Worm (Caenorhabditis elegans) whole organism, L1 larva: ENCODE data around the gene rpl-10.

Experiments used
- C04F5.9 ChIP-seq: sonication (generic microtip); optimal IDR thresholded peaks from 2 replicates; lab custom pipeline; 2016; ENCODE audit warnings: missing genetic modification characterization, missing compliant biosample characterization
- C34B4.2 ChIP-seq: sonication (generic microtip); optimal IDR thresholded peaks from 2 replicates; lab custom pipeline; 2017; ENCODE audit warnings: mild to moderate bottlenecking, missing genetic modification characterization, missing compliant biosample characterization
- F16B12.6 ChIP-seq: fragments of 150-350 bp; optimal IDR thresholded peaks from 2 replicates; lab custom pipeline; 2014; ENCODE audit warnings: missing biosample characterization, missing genetic modification characterization
- Y116A8C.19 ChIP-seq: sonication (generic microtip); optimal IDR thresholded peaks from 2 replicates; lab custom pipeline; 2016; ENCODE audit warnings: missing compliant biosample characterization, missing genetic modification characterization, borderline replicate concordance
- aly-2 ChIP-seq: fragments of 150-350 bp; optimal IDR thresholded peaks from 2 replicates; lab custom pipeline; 2014; ENCODE audit warnings: missing biosample characterization, missing genetic modification characterization
- ama-1 ChIP-seq: fragments of 150-350 bp; optimal IDR thresholded peaks from 2 replicates; lab custom pipeline; 2014
- blmp-1 ChIP-seq: fragments of 150-350 bp; optimal IDR thresholded peaks from 2 replicates; lab custom pipeline; 2014; ENCODE audit warnings: missing biosample characterization, missing genetic modification characterization
- ceh-63 ChIP-seq: fragments of 200-800 bp; sonication (Bioruptor generic); optimal IDR thresholded peaks from 2 replicates; lab custom pipeline; 2018; ENCODE audit warnings: mild to moderate bottlenecking, missing genetic modification characterization, missing compliant biosample characterization
- ceh-82 ChIP-seq, 3 experiments: fragments of 150-350 bp in 1 of 3; sonication (generic microtip) in 2 of 3; optimal IDR thresholded peaks; 2 replicates each; lab custom pipeline; 2014 to 2017; ENCODE audit warnings: missing biosample characterization in 3 of 3, missing genetic modification characterization in 3 of 3
- ceh-88 ChIP-seq: fragments of 200-800 bp; sonication (Bioruptor generic); IDR thresholded peaks from 2 replicates; pipeline ENCODE4 v1.3.6; 2022; ENCODE audit warnings: missing genetic modification characterization, missing compliant biosample characterization
- ceh-90 ChIP-seq: sonication (generic microtip); optimal IDR thresholded peaks from 2 replicates; lab custom pipeline; 2016; ENCODE audit warnings: missing genetic modification characterization, missing compliant biosample characterization
- ces-1 ChIP-seq: fragments of 150-350 bp; optimal IDR thresholded peaks from 2 replicates; lab custom pipeline; 2014; ENCODE audit warnings: missing biosample characterization, missing genetic modification reagents, missing genetic modification characterization
- dpl-1 ChIP-seq, 3 experiments: fragments of 150-350 bp in 2 of 3; sonication (generic microtip) in 1 of 3; optimal IDR thresholded peaks; 2 replicates each; lab custom pipeline; 2014 to 2017; ENCODE audit warnings: missing biosample characterization in 3 of 3, missing genetic modification characterization in 3 of 3, missing genetic modification reagents in 3 of 3
- efl-1 ChIP-seq, 4 experiments: fragments of 150-350 bp; optimal IDR thresholded peaks in 3 of 4; peaks in 1 of 4; 1 replicate in 1 of 4; 2 replicates in 3 of 4; lab custom pipeline; 2014; ENCODE audit warnings: missing biosample characterization in 2 of 4, missing genetic modification characterization in 2 of 4, missing genetic modification reagents in 2 of 4
- efl-3 ChIP-seq: fragments of 200-800 bp; sonication (Bioruptor generic); optimal IDR thresholded peaks from 2 replicates; lab custom pipeline; 2018; ENCODE audit warnings: mild to moderate bottlenecking, missing genetic modification characterization, missing compliant biosample characterization
- egl-13 ChIP-seq: sonication (generic microtip); optimal IDR thresholded peaks from 2 replicates; lab custom pipeline; 2016; ENCODE audit warnings: missing genotype, missing genetic modification reagents, missing genetic modification characterization, missing compliant biosample characterization
- elt-2 ChIP-seq: sonication (generic microtip); optimal IDR thresholded peaks from 2 replicates; lab custom pipeline; 2016; ENCODE audit warnings: missing genetic modification characterization, mild to moderate bottlenecking, inconsistent platforms, missing compliant biosample characterization, missing genetic modification reagents
- fkh-10 ChIP-seq: sonication (generic microtip); optimal IDR thresholded peaks from 2 replicates; lab custom pipeline; 2017; ENCODE audit warnings: missing biosample characterization, missing genetic modification reagents, missing genetic modification characterization
- fkh-4 ChIP-seq: sonication (generic microtip); optimal IDR thresholded peaks from 2 replicates; lab custom pipeline; 2016; ENCODE audit warnings: missing compliant biosample characterization, missing genetic modification characterization, borderline replicate concordance
- fkh-8 ChIP-seq: sonication (generic microtip); optimal IDR thresholded peaks from 2 replicates; lab custom pipeline; 2016; ENCODE audit warnings: mild to moderate bottlenecking, missing genetic modification characterization, missing compliant biosample characterization
- fos-1 ChIP-seq: fragments of 150-350 bp; optimal IDR thresholded peaks from 2 replicates; lab custom pipeline; 2014; ENCODE audit warnings: missing biosample characterization, missing genetic modification characterization
- grh-1 ChIP-seq: fragments of 200-800 bp; sonication (Bioruptor generic); IDR thresholded peaks from 2 replicates; pipeline ENCODE4 v1.3.6; 2022; ENCODE audit warnings: missing genetic modification reagents, missing genetic modification characterization, missing compliant biosample characterization
- hlh-4 ChIP-seq: sonication (generic microtip); optimal IDR thresholded peaks from 2 replicates; lab custom pipeline; 2016; ENCODE audit warnings: mild to moderate bottlenecking, missing genetic modification characterization, missing compliant biosample characterization
- irx-1 ChIP-seq: sonication (generic microtip); optimal IDR thresholded peaks from 2 replicates; lab custom pipeline; 2016; ENCODE audit warnings: missing genetic modification characterization, missing compliant biosample characterization
- jun-1 ChIP-seq: fragments of 150-350 bp; optimal IDR thresholded peaks from 2 replicates; lab custom pipeline; 2014; ENCODE audit warnings: missing biosample characterization, missing genetic modification reagents, missing genetic modification characterization
- lin-13 ChIP-seq: fragments of 150-350 bp; optimal IDR thresholded peaks from 2 replicates; lab custom pipeline; 2014; ENCODE audit warnings: missing biosample characterization, missing genetic modification reagents, missing genetic modification characterization
- lin-35 ChIP-seq, 2 experiments: fragments of 150-350 bp; optimal IDR thresholded peaks; 2 replicates each; lab custom pipeline; 2014; ENCODE audit warnings: missing biosample characterization in 2 of 2, missing genetic modification characterization in 2 of 2, missing genetic modification reagents in 2 of 2
- lin-39 ChIP-seq: fragments of 150-350 bp; optimal IDR thresholded peaks from 2 replicates; lab custom pipeline; 2014; ENCODE audit warnings: missing biosample characterization, missing genetic modification reagents, missing genetic modification characterization
- lsy-2 ChIP-seq, 2 experiments: fragments of 150-350 bp; optimal IDR thresholded peaks; 2 replicates each; lab custom pipeline; 2014; ENCODE audit warnings: missing biosample characterization in 2 of 2, missing genetic modification characterization in 2 of 2
- mab-9 ChIP-seq: fragments of 200-800 bp; sonication (Bioruptor generic); IDR thresholded peaks from 2 replicates; pipeline ENCODE4 v1.3.6; 2022; ENCODE audit warnings: missing genetic modification reagents, missing genetic modification characterization, missing compliant biosample characterization
- nhr-11 ChIP-seq: fragments of 150-350 bp; optimal IDR thresholded peaks from 2 replicates; lab custom pipeline; 2014; ENCODE audit warnings: missing biosample characterization, missing genetic modification characterization
- nhr-12 ChIP-seq: sonication (generic microtip); optimal IDR thresholded peaks from 2 replicates; lab custom pipeline; 2017; ENCODE audit warnings: missing biosample characterization, missing genetic modification characterization
- nhr-19 ChIP-seq: fragments of 200-800 bp; sonication (Bioruptor generic); conservative IDR thresholded peaks from 2 replicates; pipeline ENCODE4 v1.3.6; 2022; ENCODE audit warnings: missing genetic modification characterization, missing compliant biosample characterization
- nhr-20 ChIP-seq: sonication (generic microtip); optimal IDR thresholded peaks from 2 replicates; lab custom pipeline; 2016; ENCODE audit warnings: mild to moderate bottlenecking, missing genetic modification characterization, missing compliant biosample characterization
- nhr-237 ChIP-seq: fragments of 150-350 bp; optimal IDR thresholded peaks from 2 replicates; lab custom pipeline; 2014; ENCODE audit warnings: missing biosample characterization, missing genetic modification characterization
- nhr-28 ChIP-seq: fragments of 150-350 bp; optimal IDR thresholded peaks from 2 replicates; lab custom pipeline; 2014; ENCODE audit warnings: missing biosample characterization, missing genetic modification characterization
- nhr-47 ChIP-seq: sonication (generic microtip); optimal IDR thresholded peaks from 2 replicates; lab custom pipeline; 2016; ENCODE audit warnings: mild to moderate bottlenecking, missing genetic modification characterization, moderate library complexity, missing compliant biosample characterization
- nhr-71 ChIP-seq: sonication (generic microtip); optimal IDR thresholded peaks from 2 replicates; lab custom pipeline; 2016; ENCODE audit warnings: mild to moderate bottlenecking, missing genetic modification characterization, moderate library complexity, missing compliant biosample characterization
- nhr-84 ChIP-seq: sonication (generic microtip); optimal IDR thresholded peaks from 2 replicates; lab custom pipeline; 2017; ENCODE audit warnings: missing biosample characterization, missing genetic modification characterization
- nhr-85 ChIP-seq: sonication (generic microtip); peaks from one replicate; lab custom pipeline; 2016; ENCODE audit warnings: missing genetic modification characterization, inconsistent platforms, missing compliant biosample characterization
- nhr-90 ChIP-seq: sonication (generic microtip); optimal IDR thresholded peaks from 2 replicates; lab custom pipeline; 2016; ENCODE audit warnings: mild to moderate bottlenecking, missing genetic modification characterization, missing compliant biosample characterization; ENCODE audit not compliant: poor library complexity
- pax-3 ChIP-seq: fragments of 200-800 bp; sonication (Bioruptor generic); optimal IDR thresholded peaks from 2 replicates; lab custom pipeline; 2018; ENCODE audit warnings: mild to moderate bottlenecking, missing genetic modification characterization, moderate library complexity, missing compliant biosample characterization
- pqm-1 ChIP-seq: sonication (generic microtip); optimal IDR thresholded peaks from 3 replicates; lab custom pipeline; 2017; ENCODE audit warnings: missing biosample characterization, missing genetic modification characterization
- rnt-1 ChIP-seq: sonication (generic microtip); optimal IDR thresholded peaks from 2 replicates; lab custom pipeline; 2016; ENCODE audit warnings: mild to moderate bottlenecking, missing genetic modification characterization, moderate library complexity, missing compliant biosample characterization
- sox-4 ChIP-seq: sonication (generic microtip); optimal IDR thresholded peaks from 2 replicates; lab custom pipeline; 2016; ENCODE audit warnings: missing genetic modification characterization, missing compliant biosample characterization
- swsn-7 ChIP-seq: sonication (generic microtip); optimal IDR thresholded peaks from 2 replicates; lab custom pipeline; 2016; ENCODE audit warnings: missing genetic modification characterization, missing compliant biosample characterization
- tlp-1 ChIP-seq: fragments of 150-350 bp; optimal IDR thresholded peaks from 2 replicates; lab custom pipeline; 2014; ENCODE audit warnings: missing biosample characterization, missing genetic modification characterization
- unc-98 ChIP-seq: fragments of 200-800 bp; sonication (Bioruptor generic); IDR thresholded peaks from 2 replicates; pipeline ENCODE4 v1.3.6; 2022; ENCODE audit warnings: missing genetic modification characterization, missing compliant biosample characterization
- zag-1 ChIP-seq: fragments of 150-350 bp; optimal IDR thresholded peaks from 2 replicates; lab custom pipeline; 2014; ENCODE audit warnings: missing biosample characterization, missing genetic modification characterization
- ztf-11 ChIP-seq, 2 experiments: sonication (generic microtip); optimal IDR thresholded peaks; 2 replicates each; lab custom pipeline; 2016 to 2017; ENCODE audit warnings: missing genetic modification characterization in 2 of 2, missing biosample characterization in 1 of 2, missing compliant biosample characterization in 1 of 2

rpl-10 gene

ce11 chrII:8127290-8127689, 16.4 kb upstream of the rpl-10 start (continued):
- TF ChIP-seq ztf-11 (tag; optimal IDR thresholded peaks at IDR 0.05; lab: Kevin White, UChicago) (no peak), blmp-1 (tag; lab: Kevin White, UChicago) (no peak), hlh-4 (no peak), nhr-28 (no peak), nhr-237 (tag; lab: Kevin White, UChicago) (no peak), irx-1 (tag; lab: Kevin White, UChicago) (no peak), efl-3 (no peak), tlp-1 (tag; lab: Kevin White, UChicago) (no peak), lin-35 (GFP tag; optimal IDR thresholded peaks at IDR 0.05; lab: Kevin White, UChicago) (peak in 1 of 2 experiments; percentile 36), pqm-1 (peak; percentile 31), ceh-63 (no peak), mab-9 (no peak), lin-39 (tag; lab: Kevin White, UChicago) (no peak), ceh-82 (tag; optimal IDR thresholded peaks at IDR 0.05; lab: Kevin White, UChicago) (no peak), lin-13 (GFP tag; lab: Kevin White, UChicago) (no peak), C04F5.9 (tag; lab: Kevin White, UChicago) (no peak), rnt-1 (tag; lab: Kevin White, UChicago) (no peak), nhr-85 (tag; lab: Kevin White, UChicago) (peak; percentile 17), aly-2 (tag; lab: Kevin White, UChicago) (no peak), nhr-71 (tag; lab: Kevin White, UChicago) (no peak), nhr-19 (no peak), dpl-1 (GFP tag; optimal IDR thresholded peaks at IDR 0.05; lab: Kevin White, UChicago) (no peak), nhr-20 (tag; lab: Kevin White, UChicago) (no peak), nhr-84 (no peak), ceh-90 (tag; lab: Kevin White, UChicago) (no peak)

ce11 chrII:8127794-8128193, 15.9 kb upstream of the rpl-10 start:
- no peak for TF ChIP-seq Y116A8C.19 (tag; lab: Kevin White, UChicago)
- no peak for TF ChIP-seq efl-1 (optimal IDR thresholded peaks at IDR 0.05; lab: Kevin White, UChicago)
- peak in 1 of 2 experiments; percentile 74 for TF ChIP-seq efl-1 (GFP tag; optimal IDR thresholded peaks at IDR 0.05 in 1 of 2; lab: Kevin White, UChicago)

ce11 chrII:8128273-8129039, 15.2 kb upstream of the rpl-10 start:
- TF ChIP-seq irx-1 (tag; lab: Kevin White, UChicago) (peak; percentile 30), lsy-2 (tag; optimal IDR thresholded peaks at IDR 0.05; lab: Kevin White, UChicago) (peak; percentile 69 to 76), nhr-11 (tag; lab: Kevin White, UChicago) (peak; percentile 30), nhr-12 (tag; lab: Kevin White, UChicago) (no peak), sox-4 (tag; lab: Kevin White, UChicago) (no peak), jun-1 (tag; lab: Kevin White, UChicago) (no peak), nhr-90 (tag; lab: Kevin White, UChicago) (peak; percentile 41), unc-98 (GFP tag; lab: Robert Waterston, UW) (no peak), elt-2 (tag; lab: Kevin White, UChicago) (peak; percentile 17), C34B4.2 (tag; lab: Kevin White, UChicago) (no peak), ama-1 (lab: Kevin White, UChicago) (no peak), ceh-88 (GFP tag; lab: Robert Waterston, UW) (no peak; the same call in 1 of the 2 replicates), zag-1 (tag; lab: Kevin White, UChicago) (no peak), fkh-8 (peak; percentile 15), fos-1 (tag; lab: Kevin White, UChicago) (no peak), fkh-10 (no peak), F16B12.6 (tag; lab: Kevin White, UChicago) (peak; percentile 11), pax-3 (tag; lab: Kevin White, UChicago) (peak; percentile 14), pqm-1 (no peak), grh-1 (GFP tag; lab: Robert Waterston, UW) (peak; percentile 70), ceh-90 (tag; lab: Kevin White, UChicago) (peak; percentile 30), egl-13 (peak; percentile 46), nhr-84 (no peak), fkh-4 (tag; lab: Kevin White, UChicago) (no peak), swsn-7 (tag; lab: Kevin White, UChicago) (peak; percentile 27), nhr-47 (peak; percentile 59), ces-1 (GFP tag; lab: Kevin White, UChicago) (no peak)
